Fruit fly (Drosophila melanogaster): ENCODE measurements around the gene onecut.

The onecut gene

dm6 chr4:557879-558202 lies 49.6 kb downstream of the onecut start, which contains the start of gene Pur-alpha:
Pur-alpha (plus strand) TSS chr4:558016.
- TF ChIP-seq CG17801 (GFP tag; optimal IDR thresholded peaks at IDR 0.05; ENCODE audit: partially characterized antibody): peak; percentile 26

dm6 chr4:557095-557878 lies 50.2 kb downstream of the onecut start, which contains the start of gene Tdg:
Tdg (minus strand) TSS chr4:557854.
- TF ChIP-seq CG17801 (GFP tag; optimal IDR thresholded peaks at IDR 0.05; ENCODE audit: partially characterized antibody): no peak

dm6 chr4:554758-555157 lies 52.7 kb downstream of the onecut start:
- TF ChIP-seq CG17801 (GFP tag; optimal IDR thresholded peaks at IDR 0.05; ENCODE audit: partially characterized antibody): no peak
